Worm (Caenorhabditis elegans) whole organism, late embryonic: ENCODE data around the gene spp-10.

Source experiments
- C08G9.2 ChIP-seq: sonication (generic microtip); optimal IDR thresholded peaks from 2 replicates; lab custom pipeline; 2016; ENCODE audit warnings: mild to moderate bottlenecking, missing genetic modification characterization, moderate library complexity, missing compliant biosample characterization
- F13H6.1 ChIP-seq: sonication (generic microtip); optimal IDR thresholded peaks from 2 replicates; lab custom pipeline; 2016; ENCODE audit warnings: missing genetic modification characterization, missing compliant biosample characterization
- ceh-14 ChIP-seq: sonication (generic microtip); optimal IDR thresholded peaks from 2 replicates; lab custom pipeline; 2016; ENCODE audit warnings: missing genotype, missing genetic modification characterization, missing compliant biosample characterization
- elt-2 ChIP-seq: sonication (generic microtip); optimal IDR thresholded peaks from 2 replicates; lab custom pipeline; 2016; ENCODE audit warnings: missing genetic modification reagents, missing genetic modification characterization, missing compliant biosample characterization
- nfya-1 ChIP-seq: sonication (generic microtip); optimal IDR thresholded peaks from 2 replicates; lab custom pipeline; 2017; ENCODE audit warnings: missing genetic modification characterization, mild to moderate bottlenecking, missing compliant biosample characterization, antibody characterized with exemption, moderate library complexity
- pat-9 ChIP-seq: fragments of 200-800 bp; sonication (Bioruptor generic); optimal IDR thresholded peaks from 2 replicates; lab custom pipeline; 2018; ENCODE audit warnings: mild to moderate bottlenecking, missing genetic modification characterization, moderate library complexity, missing compliant biosample characterization
- pha-4 ChIP-seq: fragments of 150-350 bp; optimal IDR thresholded peaks from 2 replicates; lab custom pipeline; 2018; ENCODE audit warnings: missing biosample characterization, missing genetic modification reagents, missing genetic modification characterization
- ref-2 ChIP-seq: sonication (generic microtip); optimal IDR thresholded peaks from 2 replicates; lab custom pipeline; 2016; ENCODE audit warnings: missing genetic modification characterization, missing compliant biosample characterization
- rnt-1 ChIP-seq: sonication (generic microtip); optimal IDR thresholded peaks from 2 replicates; lab custom pipeline; 2016; ENCODE audit warnings: missing genetic modification characterization, missing compliant biosample characterization
- sdc-2 ChIP-seq: sonication (generic microtip); optimal IDR thresholded peaks from 2 replicates; lab custom pipeline; 2016; ENCODE audit warnings: missing genotype, missing genetic modification characterization, missing compliant biosample characterization
- zip-5 ChIP-seq: sonication (generic microtip); optimal IDR thresholded peaks from 2 replicates; lab custom pipeline; 2016; ENCODE audit warnings: missing genetic modification characterization, missing compliant biosample characterization

DNA sequence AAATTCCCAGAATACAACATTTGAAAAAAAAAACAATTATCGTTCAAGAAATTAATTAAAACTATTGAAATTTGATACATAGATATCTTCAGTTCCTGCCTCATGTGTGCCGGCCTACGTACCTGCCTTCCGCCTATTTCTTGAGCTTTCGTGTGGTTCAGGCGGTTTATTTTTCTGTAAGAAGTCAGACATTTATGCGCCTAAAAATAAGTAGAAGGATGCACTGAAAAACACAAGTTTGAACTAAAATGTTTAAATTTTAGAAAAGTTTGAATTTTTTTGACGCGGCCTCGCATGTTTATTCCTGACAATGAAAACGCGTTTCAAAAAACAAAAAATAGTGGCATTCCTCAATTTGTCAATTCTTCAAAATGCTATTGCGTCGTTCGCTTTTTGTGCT, 3.2 kb upstream of the spp-10 start, which contains the start of gene C28C12.11:
- TF ChIP-seq C08G9.2 (tag; lab: Kevin White, UChicago) (no peak), F13H6.1 (no peak), nfya-1 (tag; lab: Kevin White, UChicago) (no peak), ref-2 (tag; lab: Kevin White, UChicago) (no peak), zip-5 (tag; lab: Kevin White, UChicago) (no peak), ceh-14 (tag; lab: Kevin White, UChicago) (no peak), elt-2 (tag; lab: Kevin White, UChicago) (no peak), sdc-2 (tag; lab: Kevin White, UChicago) (no peak), rnt-1 (tag; lab: Kevin White, UChicago) (no peak), pha-4 (tag; lab: Kevin White, UChicago) (no peak), pat-9 (tag; lab: Kevin White, UChicago) (no peak)
